Worm (Caenorhabditis elegans) whole organism, L2 larva: ENCODE measurements around the gene Y51A2B.5.

ENCODE experiments used
- F13H6.1 ChIP-seq: sonication (generic microtip); optimal IDR thresholded peaks from 2 replicates; lab custom pipeline; 2016; ENCODE audit warnings: missing genetic modification characterization, missing compliant biosample characterization
- ZK546.5 ChIP-seq: sonication (generic microtip); optimal IDR thresholded peaks from 2 replicates; lab custom pipeline; 2017; ENCODE audit warnings: missing biosample characterization, missing genetic modification characterization
- aly-2 ChIP-seq: fragments of 150-350 bp; optimal IDR thresholded peaks from 2 replicates; lab custom pipeline; 2014; ENCODE audit warnings: missing biosample characterization, missing genetic modification characterization
- ceh-82 ChIP-seq: fragments of 150-350 bp; optimal IDR thresholded peaks from 2 replicates; lab custom pipeline; 2014; ENCODE audit warnings: missing biosample characterization, missing genetic modification characterization
- egl-27 ChIP-seq: sonication (generic microtip); optimal IDR thresholded peaks from 3 replicates; lab custom pipeline; 2017; ENCODE audit warnings: missing biosample characterization, missing genetic modification reagents, missing genetic modification characterization
- elt-1 ChIP-seq: fragments of 150-350 bp; optimal IDR thresholded peaks from 2 replicates; lab custom pipeline; 2014; ENCODE audit warnings: missing biosample characterization, missing genetic modification characterization
- gmeb-1 ChIP-seq: fragments of 150-350 bp; optimal IDR thresholded peaks from 2 replicates; lab custom pipeline; 2014; ENCODE audit warnings: missing biosample characterization, missing genetic modification characterization
- snpc-4 ChIP-seq: fragments of 150-350 bp; optimal IDR thresholded peaks from 2 replicates; lab custom pipeline; 2014; ENCODE audit warnings: missing biosample characterization, missing genetic modification characterization
- unc-39 ChIP-seq: fragments of 150-350 bp; optimal IDR thresholded peaks from 2 replicates; lab custom pipeline; 2014; ENCODE audit warnings: missing biosample characterization, missing genetic modification characterization
- unc-62 ChIP-seq: fragments of 150-350 bp; optimal IDR thresholded peaks from 2 replicates; lab custom pipeline; 2014; ENCODE audit warnings: missing biosample characterization, missing genetic modification reagents, missing genetic modification characterization
- ztf-4 ChIP-seq: fragments of 150-350 bp; optimal IDR thresholded peaks from 2 replicates; lab custom pipeline; 2014; ENCODE audit warnings: missing biosample characterization, missing genetic modification characterization

DNA sequence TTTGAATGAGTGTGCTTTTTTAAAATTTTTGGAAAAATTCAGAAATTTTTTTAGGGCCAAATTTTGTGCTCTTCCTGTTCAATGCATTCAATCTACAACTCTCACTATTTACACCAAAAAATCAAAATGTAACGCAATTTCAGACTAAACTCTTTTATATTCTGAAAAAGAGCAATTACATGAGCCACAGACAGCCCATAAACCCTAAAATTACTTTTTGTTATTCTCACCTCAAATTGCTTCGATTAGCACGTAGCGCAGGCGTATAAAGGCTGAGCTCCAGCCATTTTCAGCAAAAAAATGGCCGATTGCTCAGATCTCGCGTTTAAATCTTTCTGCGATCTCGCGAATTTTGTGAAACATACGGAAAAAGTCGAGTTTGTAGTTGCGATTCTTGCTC is 42.4 kb downstream of the Y51A2B.5 start, which contains the start of gene srw-82:
- no peak for TF ChIP-seq aly-2 (tag; lab: Kevin White, UChicago)
- TF ChIP-seq egl-27 (tag; lab: Kevin White, UChicago): no peak
- TF ChIP-seq ZK546.5 (tag; lab: Kevin White, UChicago): no peak
- no peak for TF ChIP-seq F13H6.1 (tag; lab: Kevin White, UChicago)
- no peak for TF ChIP-seq ceh-82 (tag; lab: Kevin White, UChicago)
- TF ChIP-seq elt-1 (tag; lab: Kevin White, UChicago): no peak
- no peak for TF ChIP-seq snpc-4 (tag; lab: Kevin White, UChicago)
- no peak for TF ChIP-seq ztf-4 (tag; lab: Kevin White, UChicago)
- no peak for TF ChIP-seq unc-39 (tag; lab: Kevin White, UChicago)
- no peak for TF ChIP-seq unc-62 (GFP tag; lab: Kevin White, UChicago)
- no peak for TF ChIP-seq gmeb-1 (tag; lab: Kevin White, UChicago)
